Worm (Caenorhabditis elegans): ENCODE data around the gene Y57A10A.5.

- TF ChIP-seq ref-1 (GFP tag; conservative IDR thresholded peaks at IDR 0.05) = no peak
- no peak for TF ChIP-seq tab-1 (GFP tag; IDR thresholded peaks at IDR 0.05)
- TF ChIP-seq T22C8.4 (GFP tag; IDR thresholded peaks at IDR 0.05) = no peak
- TF ChIP-seq klf-2 (GFP tag; conservative IDR thresholded peaks at IDR 0.05) = no peak
- no peak for TF ChIP-seq med-1 (GFP tag; optimal IDR thresholded peaks at IDR 0.05; ENCODE audit: insufficient read depth)
- TF ChIP-seq ztf-29 (GFP tag; IDR thresholded peaks at IDR 0.05) = no peak
- no peak for TF ChIP-seq flt-1 (GFP tag; IDR thresholded peaks at IDR 0.05)
- TF ChIP-seq ztf-23 (GFP tag; IDR thresholded peaks at IDR 0.05) = no peak
Measured at ce11 chrII:12184857-12185256, 30.6 kb downstream of the Y57A10A.5 start, which contains the start of gene Y57A10A.13.
